Fruit fly (Drosophila melanogaster) whole organism, embryonic: ENCODE results near the gene Rab23.

ENCODE experiments used
- Atf3 ChIP-seq: fragments of 200-800 bp; sonication (Bioruptor generic); optimal IDR thresholded peaks from 3 replicates; lab custom pipeline; 2016; ENCODE audit warnings: missing biosample characterization, missing genetic modification characterization
- Atf6 ChIP-seq: fragments of 200-800 bp; sonication (Bioruptor generic); IDR thresholded peaks from 2 replicates; pipeline ENCODE4 v1.3.6; 2022; ENCODE audit warnings: missing biosample characterization, missing genetic modification characterization
- Awh ChIP-seq: fragments of 200-800 bp; sonication (Bioruptor generic); IDR thresholded peaks from 2 replicates; pipeline ENCODE4, ENCODE4 v1.3.6; 2022; ENCODE audit warnings: missing biosample characterization, missing genetic modification characterization
- CG10147 ChIP-seq: fragments of 200-800 bp; sonication (Bioruptor generic); optimal IDR thresholded peaks from 2 replicates; lab custom pipeline; 2019; ENCODE audit warnings: missing biosample characterization, mild to moderate bottlenecking, missing genetic modification characterization, moderate library complexity
- CG15601 ChIP-seq: fragments of 200-800 bp; sonication (Bioruptor generic); optimal IDR thresholded peaks from 3 replicates; lab custom pipeline; 2019; ENCODE audit warnings: missing biosample characterization, mild to moderate bottlenecking, missing genetic modification characterization, moderate library complexity
- CG17912 ChIP-seq: fragments of 200-800 bp; sonication (Bioruptor generic); optimal IDR thresholded peaks from 2 replicates; lab custom pipeline; 2018; ENCODE audit warnings: missing biosample characterization, mild to moderate bottlenecking, missing genetic modification characterization
- CG2129 ChIP-seq: fragments of 200-800 bp; sonication (Bioruptor generic); IDR thresholded peaks from 2 replicates; pipeline ENCODE4 v1.3.6; 2022; ENCODE audit warnings: missing biosample characterization, missing genetic modification characterization; ENCODE audit not compliant: partially characterized antibody
- CG2889 ChIP-seq: fragments of 200-800 bp; sonication (Bioruptor generic); IDR thresholded peaks from 3 replicates; pipeline ENCODE4 v1.3.6; 2022; ENCODE audit warnings: missing biosample characterization, missing genetic modification characterization
- CG33213 ChIP-seq: fragments of 200-800 bp; sonication (Bioruptor generic); optimal IDR thresholded peaks from 3 replicates; lab custom pipeline; 2016; ENCODE audit warnings: missing biosample characterization, missing genetic modification characterization
- CG4820 ChIP-seq: fragments of 200-800 bp; sonication (Bioruptor generic); optimal IDR thresholded peaks from 3 replicates; lab custom pipeline; 2016; ENCODE audit warnings: missing biosample characterization, missing genetic modification characterization
- CG6689 ChIP-seq: fragments of 200-800 bp; sonication (Bioruptor generic); IDR thresholded peaks from 2 replicates; pipeline ENCODE4 v1.3.6; 2022; ENCODE audit warnings: missing biosample characterization, missing genetic modification characterization
- CG8359 ChIP-seq: fragments of 200-800 bp; sonication (Bioruptor generic); optimal IDR thresholded peaks from 2 replicates; lab custom pipeline; 2017; ENCODE audit warnings: missing biosample characterization, mild to moderate bottlenecking, missing genetic modification characterization, borderline replicate concordance
- CG8388 ChIP-seq: fragments of 200-800 bp; sonication (Bioruptor generic); optimal IDR thresholded peaks from 2 replicates; lab custom pipeline; 2019; ENCODE audit warnings: missing biosample characterization, mild to moderate bottlenecking, missing genetic modification characterization, moderate library complexity
- CG8478 ChIP-seq: fragments of >200 bp; optimal IDR thresholded peaks from 2 replicates; lab custom pipeline; 2018
- CG9215 ChIP-seq: fragments of 200-800 bp; sonication (Bioruptor generic); IDR thresholded peaks from 2 replicates; pipeline ENCODE4 v1.3.6; 2022; ENCODE audit warnings: missing biosample characterization, missing genetic modification characterization
- CG9797 ChIP-seq: fragments of 200-800 bp; sonication (Bioruptor generic); optimal IDR thresholded peaks from 3 replicates; lab custom pipeline; 2018; ENCODE audit warnings: missing biosample characterization, mild to moderate bottlenecking, missing genetic modification characterization
- Deaf1 ChIP-seq: fragments of 200-800 bp; optimal IDR thresholded peaks from 3 replicates; lab custom pipeline; 2019; ENCODE audit warnings: missing biosample characterization, mild to moderate bottlenecking, missing genetic modification characterization, moderate library complexity
- Dek ChIP-seq: fragments of 200-800 bp; sonication (Bioruptor generic); optimal IDR thresholded peaks from 3 replicates; lab custom pipeline; 2019; ENCODE audit warnings: missing biosample characterization, mild to moderate bottlenecking, missing genetic modification characterization, moderate library complexity
- Doc2 ChIP-seq: fragments of 200-800 bp; sonication (Bioruptor generic); IDR thresholded peaks from 2 replicates; pipeline ENCODE4 v1.3.6; 2022; ENCODE audit warnings: missing biosample characterization, missing genetic modification characterization
- E2f2 ChIP-seq: fragments of 200-800 bp; sonication (Bioruptor generic); IDR thresholded peaks from 2 replicates; pipeline ENCODE4 v1.3.6; 2022; ENCODE audit warnings: missing biosample characterization, missing genetic modification characterization
- ERR ChIP-seq: fragments of 200-800 bp; sonication (Bioruptor generic); optimal IDR thresholded peaks from 2 replicates; lab custom pipeline; 2016; ENCODE audit warnings: missing biosample characterization, missing genetic modification characterization
- Gsc ChIP-seq: fragments of 200-800 bp; sonication (Bioruptor generic); IDR thresholded peaks from 2 replicates; pipeline ENCODE4 v1.3.6; 2022; ENCODE audit warnings: missing biosample characterization, missing genetic modification characterization
- Hmr ChIP-seq: fragments of 200-800 bp; sonication (Bioruptor generic); optimal IDR thresholded peaks from 3 replicates; lab custom pipeline; 2017; ENCODE audit warnings: mild to moderate bottlenecking, missing biosample characterization, missing genetic modification reagents, missing genetic modification characterization
- Hr78 ChIP-seq, 2 experiments: fragments of 200-800 bp in 1 of 2; fragments of >200 bp in 1 of 2; sonication (Bioruptor generic) in 1 of 2; optimal IDR thresholded peaks; 2 replicates each; lab custom pipeline; 2017 to 2019; ENCODE audit warnings: missing biosample characterization in 2 of 2, missing genetic modification characterization in 2 of 2, mild to moderate bottlenecking in 1 of 2, moderate library complexity in 1 of 2
- Mrtf ChIP-seq: fragments of 200-800 bp; sonication (Bioruptor generic); IDR thresholded peaks from 3 replicates; pipeline ENCODE4 v1.3.6; 2022; ENCODE audit warnings: missing biosample characterization, missing genetic modification characterization
- Optix ChIP-seq: fragments of 200-800 bp; sonication (Bioruptor generic); IDR thresholded peaks from 3 replicates; pipeline ENCODE4 v1.3.6; 2022; ENCODE audit warnings: missing biosample characterization, missing genetic modification characterization
- Sin3A ChIP-seq: fragments of >200 bp; optimal IDR thresholded peaks from 2 replicates; lab custom pipeline; 2018
- ab ChIP-seq: fragments of 200-800 bp; sonication (Bioruptor generic); optimal IDR thresholded peaks from 2 replicates; lab custom pipeline; 2016; ENCODE audit warnings: missing biosample characterization, missing genetic modification characterization
- ap ChIP-seq: fragments of 200-800 bp; sonication (Bioruptor generic); IDR thresholded peaks from 2 replicates; pipeline ENCODE4 v1.3.6; 2022; ENCODE audit warnings: missing biosample characterization, missing genetic modification characterization
- crol ChIP-seq: fragments of 200-800 bp; sonication (Bioruptor generic); IDR thresholded peaks from 2 replicates; pipeline ENCODE4 v1.3.6; 2022; ENCODE audit warnings: missing biosample characterization, missing genetic modification characterization
- dan ChIP-seq: fragments of 200-800 bp; sonication (Bioruptor generic); IDR thresholded peaks from 2 replicates; pipeline ENCODE4 v1.3.6; 2022; ENCODE audit warnings: missing biosample characterization, missing genetic modification characterization
- dmrt99B ChIP-seq: fragments of 200-800 bp; sonication (Bioruptor generic); optimal IDR thresholded peaks from 2 replicates; lab custom pipeline; 2018; ENCODE audit warnings: missing biosample characterization, mild to moderate bottlenecking, missing genetic modification characterization, moderate library complexity
- ewg ChIP-seq: fragments of 200-800 bp; sonication (Bioruptor generic); optimal IDR thresholded peaks from 3 replicates; lab custom pipeline; 2017; ENCODE audit warnings: mild to moderate bottlenecking, missing biosample characterization, missing genetic modification reagents, missing genetic modification characterization
- exex ChIP-seq: fragments of 200-800 bp; sonication (Bioruptor generic); optimal IDR thresholded peaks from 4 replicates; lab custom pipeline; 2018; ENCODE audit warnings: missing biosample characterization, mild to moderate bottlenecking, missing genetic modification characterization, moderate library complexity
- gcm2 ChIP-seq: fragments of 200-800 bp; sonication (Bioruptor generic); optimal IDR thresholded peaks from 2 replicates; lab custom pipeline; 2016; ENCODE audit warnings: missing biosample characterization, missing genetic modification characterization
- grau ChIP-seq: fragments of 200-800 bp; optimal IDR thresholded peaks from 3 replicates; lab custom pipeline; 2019; ENCODE audit warnings: missing biosample characterization, mild to moderate bottlenecking, missing genetic modification characterization, moderate library complexity
- grn ChIP-seq: fragments of 200-800 bp; sonication (Bioruptor generic); optimal IDR thresholded peaks from 3 replicates; lab custom pipeline; 2017; ENCODE audit warnings: missing biosample characterization, missing genetic modification characterization
- hkb ChIP-seq, 2 experiments: fragments of 200-800 bp in 1 of 2; fragments of >200 bp in 1 of 2; sonication (Bioruptor generic) in 1 of 2; IDR thresholded peaks in 1 of 2; optimal IDR thresholded peaks in 1 of 2; 2 replicates each; pipeline versions ENCODE4 v1.3.6 to Lab custom; 2017 to 2022; ENCODE audit warnings: missing biosample characterization in 1 of 2, missing genetic modification characterization in 1 of 2
- ind ChIP-seq: fragments of 200-800 bp; sonication (Bioruptor generic); optimal IDR thresholded peaks from 3 replicates; lab custom pipeline; 2016; ENCODE audit warnings: missing biosample characterization, missing genetic modification characterization
- jing ChIP-seq: fragments of 200-800 bp; sonication (Bioruptor generic); optimal IDR thresholded peaks from 2 replicates; lab custom pipeline; 2018; ENCODE audit warnings: missing biosample characterization, mild to moderate bottlenecking, missing genetic modification characterization
- kni ChIP-seq: fragments of 200-800 bp; sonication (Bioruptor generic); optimal IDR thresholded peaks from 3 replicates; lab custom pipeline; 2017; ENCODE audit warnings: mild to moderate bottlenecking, missing biosample characterization, missing genetic modification reagents, missing genetic modification characterization
- mam ChIP-seq: fragments of 200-800 bp; sonication (Bioruptor generic); optimal IDR thresholded peaks from 3 replicates; lab custom pipeline; 2016; ENCODE audit warnings: missing biosample characterization, missing genetic modification characterization
- mirr ChIP-seq: fragments of 200-800 bp; sonication (Bioruptor generic); optimal IDR thresholded peaks from 3 replicates; lab custom pipeline; 2018; ENCODE audit warnings: missing biosample characterization, mild to moderate bottlenecking, missing genetic modification characterization
- odd ChIP-seq: fragments of 200-800 bp; sonication (Bioruptor generic); optimal IDR thresholded peaks from 2 replicates; lab custom pipeline; 2017; ENCODE audit warnings: missing biosample characterization, mild to moderate bottlenecking, missing genetic modification characterization
- pho ChIP-seq: fragments of 200-800 bp; sonication (Bioruptor generic); optimal IDR thresholded peaks from 2 replicates; lab custom pipeline; 2016; ENCODE audit warnings: missing biosample characterization, missing genetic modification characterization
- sd ChIP-seq: fragments of 200-800 bp; sonication (Bioruptor generic); optimal IDR thresholded peaks from 3 replicates; lab custom pipeline; 2018; ENCODE audit warnings: missing biosample characterization, mild to moderate bottlenecking, missing genetic modification characterization, moderate library complexity
- sug ChIP-seq: fragments of 200-800 bp; optimal IDR thresholded peaks from 2 replicates; lab custom pipeline; 2019; ENCODE audit warnings: missing biosample characterization, mild to moderate bottlenecking, missing genetic modification characterization, moderate library complexity
- unpg ChIP-seq: fragments of 200-800 bp; sonication (Bioruptor generic); optimal IDR thresholded peaks from 3 replicates; lab custom pipeline; 2018; ENCODE audit warnings: missing biosample characterization, mild to moderate bottlenecking, missing genetic modification characterization, moderate library complexity
- usp ChIP-seq: fragments of >200 bp; optimal IDR thresholded peaks from 2 replicates; lab custom pipeline; 2017; ENCODE audit warnings: missing biosample characterization, missing genetic modification characterization
- vnd ChIP-seq: fragments of 200-800 bp; sonication (Bioruptor generic); IDR thresholded peaks from 3 replicates; pipeline ENCODE4 v1.3.6; 2022; ENCODE audit warnings: missing biosample characterization, missing genetic modification characterization; ENCODE audit not compliant: partially characterized antibody
- z ChIP-seq: fragments of 200-800 bp; sonication (Bioruptor generic); IDR thresholded peaks from 3 replicates; pipeline ENCODE4 v1.3.6; 2022; ENCODE audit warnings: missing biosample characterization, missing genetic modification characterization
- zf30C ChIP-seq: fragments of 200-800 bp; sonication (Bioruptor generic); optimal IDR thresholded peaks from 3 replicates; lab custom pipeline; 2018; ENCODE audit warnings: missing biosample characterization, mild to moderate bottlenecking, missing genetic modification characterization

Gene Rab23

dm6 chr3R:5653887-5654286 is 31.3 kb downstream of the Rab23 start (continued):
- TF ChIP-seq Gsc (GFP tag; lab: Robert Waterston, UW) (no peak), gcm2 (no peak), grn (peak; percentile 36), Hmr (GFP tag; lab: Kevin White, UChicago) (no peak), exex (tag; lab: Kevin White, UChicago) (peak; percentile 98), CG17912 (GFP tag; lab: Kevin White, UChicago) (no peak), CG2129 (GFP tag; lab: Robert Waterston, UW) (no peak), CG15601 (tag; lab: Kevin White, UChicago) (no peak), CG10147 (GFP tag; lab: Kevin White, UChicago) (no peak), sd (tag; lab: Kevin White, UChicago) (no peak), sug (tag; lab: Kevin White, UChicago) (peak; percentile 65), dmrt99B (tag; lab: Kevin White, UChicago) (no peak), E2f2 (GFP tag; lab: Robert Waterston, UW) (peak; percentile 9; the same call in 1 of the 2 replicates), mam (GFP tag; lab: Kevin White, UChicago) (no peak), ab (GFP tag; lab: Kevin White, UChicago) (no peak), hkb (optimal IDR thresholded peaks at IDR 0.05; lab: Kevin White, UChicago) (no peak), hkb (GFP tag; IDR thresholded peaks at IDR 0.05; lab: Robert Waterston, UW) (peak; percentile 20), CG33213 (GFP tag; lab: Kevin White, UChicago) (no peak), CG4820 (GFP tag; lab: Kevin White, UChicago) (no peak), CG8359 (no peak), CG2889 (no peak), vnd (no peak), crol (GFP tag; lab: Robert Waterston, UW) (peak; percentile 21; the same call in 1 of the 2 replicates), jing (no peak), dan (no peak), unpg (GFP tag; lab: Kevin White, UChicago) (no peak), kni (GFP tag; lab: Kevin White, UChicago) (no peak), Optix (no peak), Doc2 (GFP tag; lab: Robert Waterston, UW) (no peak), zf30C (peak; percentile 14), ap (no peak), usp (GFP tag; lab: Kevin White, UChicago) (no peak), Dek (no peak), Awh (GFP tag; lab: Robert Waterston, UW) (no peak), Atf3 (GFP tag; lab: Kevin White, UChicago) (no peak), odd (GFP tag; lab: Kevin White, UChicago) (peak; percentile 33), CG8388 (GFP tag; lab: Kevin White, UChicago) (peak; percentile 3), Atf6 (GFP tag; lab: Robert Waterston, UW) (no peak), CG8478 (lab: Kevin White, UChicago) (no peak), Hr78 (GFP tag; optimal IDR thresholded peaks at IDR 0.05; lab: Kevin White, UChicago) (no peak), mirr (GFP tag; lab: Kevin White, UChicago) (peak; percentile 99), CG6689 (no peak), ind (GFP tag; lab: Kevin White, UChicago) (no peak), z (GFP tag; lab: Robert Waterston, UW) (no peak), ewg (no peak), CG9215 (GFP tag; lab: Robert Waterston, UW) (no peak), Deaf1 (no peak), Mrtf (GFP tag; lab: Robert Waterston, UW) (no peak), Sin3A (lab: Kevin White, UChicago) (no peak), pho (GFP tag; lab: Kevin White, UChicago) (no peak), grau (tag; lab: Kevin White, UChicago) (no peak), ERR (no peak), CG9797 (GFP tag; lab: Kevin White, UChicago) (no peak)
